Worm (Caenorhabditis elegans): ENCODE data around the gene C50H2.7.

DNA sequence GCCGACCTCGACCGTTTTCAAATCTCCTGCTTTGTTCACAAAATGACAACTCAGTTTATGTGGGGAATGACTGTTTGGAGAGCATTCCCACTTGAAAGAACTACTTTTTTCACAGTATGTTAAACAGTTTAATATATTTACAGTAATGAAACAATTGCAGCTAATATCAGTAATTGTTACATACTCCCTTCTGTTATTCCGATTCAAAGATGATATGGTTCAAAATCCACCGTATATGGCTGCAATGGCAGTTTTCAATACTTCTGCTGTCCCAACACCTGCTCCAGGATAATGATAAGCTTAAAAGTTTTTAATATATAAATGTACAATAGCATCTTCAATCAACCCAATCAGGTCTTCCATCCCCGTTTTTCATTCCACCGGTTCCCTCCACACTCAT, 15.4 kb upstream of the C50H2.7 start:
- TF ChIP-seq unc-39 (tag; optimal IDR thresholded peaks at IDR 0.05) (no peak), fos-1 (tag; optimal IDR thresholded peaks at IDR 0.05) (no peak), peb-1 (tag; optimal IDR thresholded peaks at IDR 0.05) (no peak), unc-55 (GFP tag; optimal IDR thresholded peaks at IDR 0.05) (no peak), elt-1 (tag; optimal IDR thresholded peaks at IDR 0.05) (no peak), lin-13 (GFP tag; optimal IDR thresholded peaks at IDR 0.05) (no peak), egl-27 (tag; optimal IDR thresholded peaks at IDR 0.05) (no peak), ztf-4 (tag; optimal IDR thresholded peaks at IDR 0.05) (no peak), nhr-25 (tag; optimal IDR thresholded peaks at IDR 0.05) (no peak)
